Worm (Caenorhabditis elegans): Measurements from ENCODE around the gene F44A6.4.

Gene F44A6.4

ce11 chrX:10203501-10203900, 11.8 kb downstream of the F44A6.4 start:
- TF ChIP-seq mab-5 (tag; optimal IDR thresholded peaks at IDR 0.05) (no peak), zip-8 (tag; optimal IDR thresholded peaks at IDR 0.05) (peak; percentile 80)

- no peak for TF ChIP-seq cnd-1 (tag; optimal IDR thresholded peaks at IDR 0.05)
- TF ChIP-seq tbx-8 (GFP tag; optimal IDR thresholded peaks at IDR 0.05): no peak
- TF ChIP-seq lin-13 (tag; optimal IDR thresholded peaks at IDR 0.05): no peak
- TF ChIP-seq nhr-28 (tag; optimal IDR thresholded peaks at IDR 0.05): no peak
Observed at ce11 chrX:10199202-10199601, 16.1 kb downstream of the F44A6.4 start.

ce11 chrX:10197204-10197756, 18.0 kb downstream of the F44A6.4 start, which contains the start of gene nucb-1:
nucb-1 (plus strand) TSS chrX:10197706.
- peak; percentile 75 for TF ChIP-seq unc-62 (GFP tag; optimal IDR thresholded peaks at IDR 0.05)
- TF ChIP-seq ceh-43 (GFP tag; optimal IDR thresholded peaks at IDR 0.05): no peak
- no peak for TF ChIP-seq nhr-12 (tag; optimal IDR thresholded peaks at IDR 0.05)
- TF ChIP-seq unc-120 (tag; optimal IDR thresholded peaks at IDR 0.05; ENCODE audit: poor library complexity, severe bottlenecking): peak; percentile 69
- no peak for TF ChIP-seq nhr-28 (tag; optimal IDR thresholded peaks at IDR 0.05)
- TF ChIP-seq M03D4.4 (tag; optimal IDR thresholded peaks at IDR 0.05): no peak
- peak; percentile 68 for TF ChIP-seq ceh-39 (tag; optimal IDR thresholded peaks at IDR 0.05)
- peak; percentile 4 for TF ChIP-seq drap-1 (GFP tag; optimal IDR thresholded peaks at IDR 0.05)
- TF ChIP-seq unc-39 (tag; optimal IDR thresholded peaks at IDR 0.05): peak; percentile 5
- TF ChIP-seq hlh-1 (tag; optimal IDR thresholded peaks at IDR 0.05): peak; percentile 52
- TF ChIP-seq nhr-2 (tag; optimal IDR thresholded peaks at IDR 0.05): no peak
- TF ChIP-seq bed-3 (GFP tag; optimal IDR thresholded peaks at IDR 0.05): no peak
- peak; percentile 43 for TF ChIP-seq pha-4 (tag; optimal IDR thresholded peaks at IDR 0.05)
- peak; percentile 70 for TF ChIP-seq nhr-237 (tag; optimal IDR thresholded peaks at IDR 0.05)
- no peak for TF ChIP-seq flh-1 (GFP tag; optimal IDR thresholded peaks at IDR 0.05)
- TF ChIP-seq lsy-2 (tag; optimal IDR thresholded peaks at IDR 0.05): peak; percentile 47
- peak; percentile 58 for TF ChIP-seq ces-1 (GFP tag; optimal IDR thresholded peaks at IDR 0.05)
- no peak for TF ChIP-seq snpc-4 (tag; optimal IDR thresholded peaks at IDR 0.05)
- no peak for TF ChIP-seq ceh-83 (GFP tag; optimal IDR thresholded peaks at IDR 0.05)
- no peak for TF ChIP-seq ham-2 (GFP tag; optimal IDR thresholded peaks at IDR 0.05)
- peak; percentile 46 for TF ChIP-seq mep-1 (tag; optimal IDR thresholded peaks at IDR 0.05)
- TF ChIP-seq blmp-1 (tag; optimal IDR thresholded peaks at IDR 0.05): no peak
- no peak for TF ChIP-seq tbx-8 (GFP tag; optimal IDR thresholded peaks at IDR 0.05)
- TF ChIP-seq lin-13 (tag; optimal IDR thresholded peaks at IDR 0.05): no peak

DNA sequence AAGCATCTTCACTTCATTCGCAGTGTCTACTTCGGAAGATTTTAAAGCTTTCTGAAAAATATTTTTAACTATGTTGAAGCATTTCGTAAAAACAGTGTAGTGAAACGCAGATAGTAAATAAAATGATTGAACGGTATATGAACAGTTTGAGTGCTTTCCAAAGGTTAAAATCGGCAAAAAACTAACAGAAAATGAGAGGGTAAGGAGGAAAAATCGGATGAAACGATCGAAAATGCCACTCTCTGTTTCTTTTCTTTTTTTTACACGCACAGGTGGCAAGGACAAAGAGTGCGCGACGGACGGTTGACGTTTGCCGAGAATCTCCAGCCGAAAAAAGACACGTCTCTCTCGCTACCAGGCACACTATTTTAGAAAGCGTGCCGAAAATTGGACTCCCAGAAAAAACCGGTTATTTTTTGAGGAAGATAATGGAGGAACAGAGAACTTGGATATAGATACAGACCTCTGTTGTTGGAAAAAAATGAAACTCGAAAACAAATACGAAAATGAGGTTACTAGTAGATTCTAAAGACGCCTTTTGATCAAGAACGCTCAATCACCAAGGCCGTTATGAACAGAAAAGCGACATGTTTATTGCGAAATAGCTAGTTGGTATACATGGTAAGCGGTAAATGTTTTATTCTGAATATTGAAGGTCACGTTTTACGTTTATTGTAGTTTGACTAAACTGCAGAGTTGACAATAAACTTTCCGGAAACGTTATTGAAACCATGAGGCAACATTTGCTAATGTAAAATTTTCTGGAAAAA, 20.8 kb downstream of the F44A6.4 start, which contains the start of gene myrf-2:
TSS of gene myrf-2 (minus strand) at position 51 of the 770 bp plus-strand sequence.
- TF ChIP-seq mep-1 (tag; optimal IDR thresholded peaks at IDR 0.05): no peak

ce11 chrX:10189805-10190204, 25.5 kb downstream of the F44A6.4 start:
- no peak for TF ChIP-seq flh-1 (GFP tag; optimal IDR thresholded peaks at IDR 0.05)
- no peak for TF ChIP-seq pha-4 (tag; optimal IDR thresholded peaks at IDR 0.05)
- TF ChIP-seq ces-1 (GFP tag; optimal IDR thresholded peaks at IDR 0.05): no peak
- TF ChIP-seq elt-3 (tag; optimal IDR thresholded peaks at IDR 0.05): no peak
- TF ChIP-seq hlh-1 (tag; optimal IDR thresholded peaks at IDR 0.05): no peak
- TF ChIP-seq zip-8 (tag; optimal IDR thresholded peaks at IDR 0.05): no peak
- no peak for TF ChIP-seq nhr-76 (tag; optimal IDR thresholded peaks at IDR 0.05)
- no peak for TF ChIP-seq ham-2 (GFP tag; optimal IDR thresholded peaks at IDR 0.05)
- TF ChIP-seq sem-2 (GFP tag; optimal IDR thresholded peaks at IDR 0.05): no peak

DNA sequence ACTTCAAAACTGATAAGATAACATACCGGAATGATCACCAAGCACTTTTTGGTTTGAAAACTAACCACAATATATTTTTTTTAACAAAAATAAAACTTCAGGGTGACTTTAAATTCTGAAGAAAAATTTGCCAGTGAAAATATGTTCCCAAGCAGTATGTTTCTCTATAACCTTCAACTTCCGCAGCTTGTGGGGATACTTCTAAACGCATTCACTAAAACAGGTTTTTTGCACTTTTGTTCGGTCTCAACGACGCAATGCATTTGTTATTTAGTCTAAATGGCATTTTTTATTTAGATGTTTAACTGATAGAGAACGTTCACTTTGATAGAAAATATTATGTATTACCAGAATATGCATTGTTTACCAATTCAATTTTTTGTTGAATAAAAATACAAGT, 26.1 kb downstream of the F44A6.4 start:
- no peak for TF ChIP-seq nhr-28 (tag; optimal IDR thresholded peaks at IDR 0.05)
- no peak for TF ChIP-seq ces-1 (GFP tag; optimal IDR thresholded peaks at IDR 0.05)
- no peak for TF ChIP-seq sem-2 (GFP tag; optimal IDR thresholded peaks at IDR 0.05)
- TF ChIP-seq mep-1 (tag; optimal IDR thresholded peaks at IDR 0.05): no peak
- no peak for TF ChIP-seq elt-3 (tag; optimal IDR thresholded peaks at IDR 0.05)
- no peak for TF ChIP-seq nhr-76 (tag; optimal IDR thresholded peaks at IDR 0.05)
- TF ChIP-seq hlh-1 (tag; optimal IDR thresholded peaks at IDR 0.05): no peak
- no peak for TF ChIP-seq lsy-2 (tag; optimal IDR thresholded peaks at IDR 0.05)
- TF ChIP-seq lin-32 (GFP tag; optimal IDR thresholded peaks at IDR 0.05): no peak
- no peak for TF ChIP-seq ceh-43 (GFP tag; optimal IDR thresholded peaks at IDR 0.05)
- TF ChIP-seq pha-4 (tag; optimal IDR thresholded peaks at IDR 0.05): no peak
- no peak for TF ChIP-seq nhr-237 (tag; optimal IDR thresholded peaks at IDR 0.05)
- no peak for TF ChIP-seq flh-1 (GFP tag; optimal IDR thresholded peaks at IDR 0.05)
- no peak for TF ChIP-seq nhr-12 (tag; optimal IDR thresholded peaks at IDR 0.05)
- TF ChIP-seq sptf-1 (tag; optimal IDR thresholded peaks at IDR 0.05): no peak

Measured in whole organism, mixed stage, embryonic.